Worm (Caenorhabditis elegans): ENCODE results near the gene dct-6.

- TF ChIP-seq nhr-20 (tag; optimal IDR thresholded peaks at IDR 0.05) (no peak), elt-2 (tag; optimal IDR thresholded peaks at IDR 0.05) (no peak), egl-27 (tag; optimal IDR thresholded peaks at IDR 0.05) (no peak), rnt-1 (tag; optimal IDR thresholded peaks at IDR 0.05) (no peak), blmp-1 (tag; optimal IDR thresholded peaks at IDR 0.05) (no peak), fkh-10 (GFP tag; optimal IDR thresholded peaks at IDR 0.05) (no peak), lin-13 (GFP tag; optimal IDR thresholded peaks at IDR 0.05) (no peak)
These were observed 12.9 kb upstream of the dct-6 start for ce11 chrIII:5953041-5953912.

All from whole organism, L1 larva.